Fruit fly (Drosophila melanogaster) whole organism, embryonic: ENCODE results near the gene CG9289.

Experiments used
- Aef1 ChIP-seq: fragments of 200-800 bp; sonication (Bioruptor generic); IDR thresholded peaks from 3 replicates; pipeline ENCODE4 v1.3.6; 2022; ENCODE audit warnings: missing biosample characterization, missing genetic modification characterization
- B-H1 ChIP-seq: fragments of 200-800 bp; sonication (Bioruptor generic); IDR thresholded peaks from 3 replicates; pipeline ENCODE4 v1.3.6; 2022; ENCODE audit warnings: missing biosample characterization, missing genetic modification characterization
- BtbVII ChIP-seq: fragments of 200-800 bp; sonication (Bioruptor generic); optimal IDR thresholded peaks from 3 replicates; lab custom pipeline; 2017; ENCODE audit warnings: missing biosample characterization, mild to moderate bottlenecking, missing genetic modification characterization
- CG10565 ChIP-seq: fragments of 200-800 bp; sonication (Bioruptor generic); optimal IDR thresholded peaks from 3 replicates; lab custom pipeline; 2016; ENCODE audit warnings: missing biosample characterization, mild to moderate bottlenecking, missing genetic modification characterization
- CG10654 ChIP-seq: fragments of 200-800 bp; sonication (Bioruptor generic); optimal IDR thresholded peaks from 2 replicates; lab custom pipeline; 2016; ENCODE audit warnings: missing biosample characterization, missing genetic modification characterization
- CG12236 ChIP-seq: fragments of 200-800 bp; sonication (Bioruptor generic); optimal IDR thresholded peaks from 2 replicates; lab custom pipeline; 2016; ENCODE audit warnings: missing biosample characterization, missing genetic modification characterization
- CG14441 ChIP-seq: fragments of 200-800 bp; sonication (Bioruptor generic); IDR thresholded peaks from 2 replicates; pipeline ENCODE4 v1.3.6; 2022; ENCODE audit warnings: missing biosample characterization, missing genetic modification characterization
- CG17361 ChIP-seq: fragments of 200-800 bp; sonication (Bioruptor generic); IDR thresholded peaks from 3 replicates; pipeline ENCODE4 v1.3.6; 2022; ENCODE audit warnings: missing biosample characterization, missing genetic modification characterization
- CG17912 ChIP-seq: fragments of 200-800 bp; sonication (Bioruptor generic); optimal IDR thresholded peaks from 2 replicates; lab custom pipeline; 2018; ENCODE audit warnings: missing biosample characterization, mild to moderate bottlenecking, missing genetic modification characterization
- CG1792 ChIP-seq: fragments of 200-800 bp; sonication (Bioruptor generic); optimal IDR thresholded peaks from 2 replicates; lab custom pipeline; 2016; ENCODE audit warnings: missing biosample characterization, missing genetic modification characterization
- CG2678 ChIP-seq: fragments of 200-800 bp; sonication (Bioruptor generic); optimal IDR thresholded peaks from 3 replicates; lab custom pipeline; 2019; ENCODE audit warnings: missing biosample characterization, mild to moderate bottlenecking, missing genetic modification characterization, moderate library complexity
- CG34422 ChIP-seq: fragments of 200-800 bp; sonication (Bioruptor generic); IDR thresholded peaks from 3 replicates; pipeline ENCODE4 v1.3.6; 2022; ENCODE audit warnings: missing biosample characterization, missing genetic modification characterization
- CG3726 ChIP-seq: fragments of 200-800 bp; sonication (Bioruptor generic); IDR thresholded peaks from 3 replicates; pipeline ENCODE4, ENCODE4 v1.3.6; 2022; ENCODE audit warnings: missing biosample characterization, missing genetic modification characterization
- CG3838 ChIP-seq: fragments of 200-800 bp; sonication (Bioruptor generic); optimal IDR thresholded peaks from 3 replicates; lab custom pipeline; 2016; ENCODE audit warnings: missing biosample characterization, missing genetic modification characterization
- CG4820 ChIP-seq: fragments of 200-800 bp; sonication (Bioruptor generic); optimal IDR thresholded peaks from 3 replicates; lab custom pipeline; 2016; ENCODE audit warnings: missing biosample characterization, missing genetic modification characterization
- CG6272 ChIP-seq: fragments of 200-800 bp; sonication (Bioruptor generic); IDR thresholded peaks from 2 replicates; pipeline ENCODE4 v1.3.6; 2022; ENCODE audit warnings: missing biosample characterization, missing genetic modification characterization
- CG6654 ChIP-seq: fragments of 200-800 bp; sonication (Bioruptor generic); optimal IDR thresholded peaks from 2 replicates; lab custom pipeline; 2017; ENCODE audit warnings: missing biosample characterization, mild to moderate bottlenecking, missing genetic modification characterization
- CG6813 ChIP-seq: fragments of 200-800 bp; sonication (Bioruptor generic); optimal IDR thresholded peaks from 2 replicates; lab custom pipeline; 2017; ENCODE audit warnings: missing biosample characterization, missing genetic modification characterization, mild to moderate bottlenecking, moderate library complexity, missing genetic modification reagents
- CG7357 ChIP-seq: fragments of 200-800 bp; sonication (Bioruptor generic); IDR thresholded peaks from 3 replicates; pipeline ENCODE4 v1.3.6; 2022; ENCODE audit warnings: missing biosample characterization, missing genetic modification characterization
- CG7556 ChIP-seq: fragments of 200-800 bp; sonication (Bioruptor generic); optimal IDR thresholded peaks from 2 replicates; lab custom pipeline; 2017; ENCODE audit warnings: missing biosample characterization, mild to moderate bottlenecking, missing genetic modification characterization
- CG7987 ChIP-seq: fragments of 200-800 bp; sonication (Bioruptor generic); optimal IDR thresholded peaks from 2 replicates; lab custom pipeline; 2018; ENCODE audit warnings: missing biosample characterization, mild to moderate bottlenecking, missing genetic modification characterization, moderate library complexity
- CG8388 ChIP-seq: fragments of 200-800 bp; sonication (Bioruptor generic); optimal IDR thresholded peaks from 2 replicates; lab custom pipeline; 2019; ENCODE audit warnings: missing biosample characterization, mild to moderate bottlenecking, missing genetic modification characterization, moderate library complexity
- CG8478 ChIP-seq: fragments of >200 bp; optimal IDR thresholded peaks from 2 replicates; lab custom pipeline; 2018
- CG9609 ChIP-seq: fragments of 200-800 bp; sonication (Bioruptor generic); optimal IDR thresholded peaks from 3 replicates; lab custom pipeline; 2016; ENCODE audit warnings: missing biosample characterization, missing genetic modification characterization
- Chrac-16 ChIP-seq: fragments of 200-800 bp; sonication (Bioruptor generic); optimal IDR thresholded peaks from 3 replicates; lab custom pipeline; 2016; ENCODE audit warnings: missing biosample characterization, missing genetic modification characterization
- Fer3 ChIP-seq: fragments of 200-800 bp; sonication (Bioruptor generic); optimal IDR thresholded peaks from 2 replicates; lab custom pipeline; 2018; ENCODE audit warnings: missing biosample characterization, mild to moderate bottlenecking, missing genetic modification characterization, moderate library complexity
- GATAe ChIP-seq: fragments of 200-800 bp; sonication (Bioruptor generic); conservative IDR thresholded peaks from 2 replicates; pipeline ENCODE4 v1.3.6; 2022; ENCODE audit warnings: missing biosample characterization, missing genetic modification characterization
- HHEX ChIP-seq: fragments of 200-800 bp; sonication (Bioruptor generic); optimal IDR thresholded peaks from 3 replicates; lab custom pipeline; 2017; ENCODE audit warnings: missing biosample characterization, mild to moderate bottlenecking, missing genetic modification characterization, missing genetic modification reagents
- HLH3B ChIP-seq: fragments of 200-800 bp; sonication (Bioruptor generic); IDR thresholded peaks from 2 replicates; pipeline ENCODE4 v1.3.6; 2022; ENCODE audit warnings: missing biosample characterization, missing genetic modification characterization
- HLH54F ChIP-seq: fragments of 200-800 bp; sonication (Bioruptor generic); optimal IDR thresholded peaks from 3 replicates; lab custom pipeline; 2016; ENCODE audit warnings: missing biosample characterization, missing genetic modification characterization
- HLHmδ ChIP-seq: fragments of 200-800 bp; sonication (Bioruptor generic); optimal IDR thresholded peaks from 2 replicates; lab custom pipeline; 2018; ENCODE audit warnings: missing biosample characterization, mild to moderate bottlenecking, missing genetic modification characterization, moderate library complexity
- Hsf ChIP-seq: fragments of 200-800 bp; sonication (Bioruptor generic); optimal IDR thresholded peaks from 3 replicates; lab custom pipeline; 2016; ENCODE audit warnings: missing biosample characterization, missing genetic modification characterization
- MTF-1 ChIP-seq: fragments of 200-800 bp; sonication (Bioruptor generic); optimal IDR thresholded peaks from 2 replicates; lab custom pipeline; 2018; ENCODE audit warnings: missing biosample characterization, mild to moderate bottlenecking, missing genetic modification characterization, borderline replicate concordance
- NFAT ChIP-seq: fragments of 200-800 bp; sonication (Bioruptor generic); IDR thresholded peaks from 2 replicates; pipeline ENCODE4 v1.3.6; 2022; ENCODE audit warnings: missing biosample characterization, missing genetic modification characterization
- Sin3A ChIP-seq: fragments of >200 bp; optimal IDR thresholded peaks from 2 replicates; lab custom pipeline; 2018
- TFAM ChIP-seq: fragments of 200-800 bp; sonication (Bioruptor generic); optimal IDR thresholded peaks from 2 replicates; lab custom pipeline; 2017; ENCODE audit warnings: missing biosample characterization, missing genetic modification characterization, inconsistent platforms
- ac ChIP-seq: fragments of 200-800 bp; sonication (Bioruptor generic); optimal IDR thresholded peaks from 3 replicates; lab custom pipeline; 2017; ENCODE audit warnings: missing biosample characterization, mild to moderate bottlenecking, missing genetic modification characterization
- br ChIP-seq: fragments of >200 bp; optimal IDR thresholded peaks from 2 replicates; lab custom pipeline; 2017
- bsh ChIP-seq, 2 experiments: fragments of 200-800 bp; sonication (Bioruptor generic); optimal IDR thresholded peaks; 2 replicates each; lab custom pipeline; 2017 to 2018; ENCODE audit warnings: mild to moderate bottlenecking in 2 of 2, missing biosample characterization in 2 of 2, missing genetic modification characterization in 2 of 2, moderate library complexity in 1 of 2
- crc ChIP-seq: fragments of 200-800 bp; sonication (Bioruptor generic); optimal IDR thresholded peaks from 2 replicates; lab custom pipeline; 2016; ENCODE audit warnings: missing biosample characterization, missing genetic modification characterization
- dimm ChIP-seq: fragments of 200-800 bp; sonication (Bioruptor generic); IDR thresholded peaks from 2 replicates; pipeline ENCODE4 v1.3.6; 2022; ENCODE audit warnings: missing biosample characterization, missing genetic modification characterization
- fd64A ChIP-seq: fragments of 200-800 bp; sonication (Bioruptor generic); optimal IDR thresholded peaks from 3 replicates; lab custom pipeline; 2018; ENCODE audit warnings: missing biosample characterization, mild to moderate bottlenecking, missing genetic modification characterization
- hb ChIP-seq: fragments of 200-800 bp; sonication (Bioruptor generic); IDR thresholded peaks from 3 replicates; pipeline ENCODE4 v1.3.6; 2022; ENCODE audit warnings: missing biosample characterization, missing genetic modification characterization; ENCODE audit not compliant: partially characterized antibody
- nom ChIP-seq: fragments of 200-800 bp; sonication (Bioruptor generic); optimal IDR thresholded peaks from 2 replicates; lab custom pipeline; 2017; ENCODE audit warnings: missing biosample characterization, missing genetic modification characterization, mild to moderate bottlenecking, moderate library complexity, missing genetic modification reagents
- pros ChIP-seq: fragments of 200-800 bp; sonication (Bioruptor generic); optimal IDR thresholded peaks from 3 replicates; lab custom pipeline; 2019; ENCODE audit warnings: missing biosample characterization, mild to moderate bottlenecking, missing genetic modification characterization, moderate library complexity
- scrt ChIP-seq: fragments of 200-800 bp; sonication (Bioruptor generic); optimal IDR thresholded peaks from 2 replicates; lab custom pipeline; 2018; ENCODE audit warnings: missing biosample characterization, mild to moderate bottlenecking, missing genetic modification characterization, moderate library complexity
- sug ChIP-seq: fragments of 200-800 bp; optimal IDR thresholded peaks from 2 replicates; lab custom pipeline; 2019; ENCODE audit warnings: missing biosample characterization, mild to moderate bottlenecking, missing genetic modification characterization, moderate library complexity
- trem ChIP-seq: fragments of 200-800 bp; optimal IDR thresholded peaks from 3 replicates; lab custom pipeline; 2019; ENCODE audit warnings: missing biosample characterization, mild to moderate bottlenecking, missing genetic modification characterization, moderate library complexity
- unpg ChIP-seq: fragments of 200-800 bp; sonication (Bioruptor generic); optimal IDR thresholded peaks from 3 replicates; lab custom pipeline; 2018; ENCODE audit warnings: missing biosample characterization, mild to moderate bottlenecking, missing genetic modification characterization, moderate library complexity
- wek ChIP-seq: fragments of 200-800 bp; sonication (Bioruptor generic); optimal IDR thresholded peaks from 3 replicates; lab custom pipeline; 2018; ENCODE audit warnings: missing biosample characterization, mild to moderate bottlenecking, missing genetic modification characterization, moderate library complexity

CG9289 gene

DNA sequence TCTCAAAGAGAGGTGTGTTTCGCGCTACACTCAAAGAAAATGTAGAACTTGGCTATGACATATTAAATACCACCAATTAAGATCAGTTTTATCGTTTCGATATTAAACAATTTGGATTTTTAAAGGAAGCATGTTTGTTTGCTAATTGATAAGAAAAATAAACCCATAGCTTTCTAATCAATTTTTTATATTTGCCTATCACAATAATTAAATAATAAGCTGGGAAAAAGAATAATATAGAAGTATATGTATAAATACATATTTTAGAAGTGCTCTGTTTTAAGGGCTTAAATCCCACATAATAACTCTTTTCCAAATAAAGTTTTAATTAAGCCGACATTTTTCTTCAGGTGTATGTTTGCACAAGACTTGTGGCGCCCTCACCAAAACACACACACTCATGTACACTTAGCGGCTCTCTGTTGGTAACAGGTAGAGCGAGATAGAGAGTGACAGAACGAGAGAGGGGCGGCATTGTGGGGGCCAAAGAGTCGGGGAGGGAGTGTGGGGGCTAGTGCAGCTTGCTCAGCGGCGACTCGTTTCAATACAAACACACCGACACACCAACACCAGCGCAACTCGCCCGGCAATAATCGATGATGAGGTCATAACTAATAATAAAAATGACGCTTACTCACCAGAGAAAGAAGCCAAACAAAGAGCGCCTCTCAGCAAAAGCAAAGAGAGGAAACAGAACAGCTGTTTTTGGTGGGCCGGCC is 33.6 kb upstream of the CG9289 start (continued):
- TF ChIP-seq br (lab: Kevin White, UChicago) (no peak), bsh (GFP tag; optimal IDR thresholded peaks at IDR 0.05; lab: Kevin White, UChicago) (peak; percentile 80 to 83), CG4820 (GFP tag; lab: Kevin White, UChicago) (peak; percentile 83), CG8388 (peak; percentile 91), ac (GFP tag; lab: Kevin White, UChicago) (no peak), Chrac-16 (GFP tag; lab: Kevin White, UChicago) (peak; percentile 85), HLHmδ (GFP tag; lab: Kevin White, UChicago) (peak; percentile 75), HHEX (GFP tag; lab: Kevin White, UChicago) (peak; percentile 88), CG6272 (GFP tag; lab: Robert Waterston, UW) (no peak), CG7357 (GFP tag; lab: Robert Waterston, UW) (peak; percentile 54), MTF-1 (GFP tag; lab: Kevin White, UChicago) (no peak), pros (GFP tag; lab: Kevin White, UChicago) (peak; percentile 47), Sin3A (lab: Kevin White, UChicago) (no peak), hb (GFP tag; lab: Robert Waterston, UW) (no peak), crc (GFP tag; lab: Kevin White, UChicago) (peak; percentile 60), Aef1 (GFP tag; lab: Robert Waterston, UW) (peak; percentile 77), CG7556 (GFP tag; lab: Kevin White, UChicago) (peak; percentile 97), dimm (GFP tag; lab: Robert Waterston, UW) (no peak), CG7987 (GFP tag; lab: Kevin White, UChicago) (peak; percentile 64), scrt (peak; percentile 88), wek (GFP tag; lab: Kevin White, UChicago) (peak; percentile 73), HLH3B (GFP tag; lab: Robert Waterston, UW) (peak; percentile 75; the same call in 1 of the 2 replicates), nom (peak; percentile 59), CG34422 (GFP tag; lab: Robert Waterston, UW) (peak; percentile 70; the same call in 1 of the 3 replicates), CG3726 (GFP tag; lab: Robert Waterston, UW) (0 out of 3 replicates have a peak, but pooled peaks have one; percentile 50), CG2678 (peak; percentile 96), CG6813 (GFP tag; lab: Kevin White, UChicago) (peak; percentile 83), Fer3 (tag; lab: Kevin White, UChicago) (peak; percentile 86), CG10654 (GFP tag; lab: Kevin White, UChicago) (peak; percentile 77), CG12236 (GFP tag; lab: Kevin White, UChicago) (peak; percentile 33), CG8478 (lab: Kevin White, UChicago) (no peak), unpg (peak; percentile 90), trem (tag; lab: Kevin White, UChicago) (peak; percentile 82), CG14441 (peak; percentile 65), Hsf (GFP tag; lab: Kevin White, UChicago) (peak; percentile 81), CG6654 (GFP tag; lab: Kevin White, UChicago) (peak; percentile 66), fd64A (GFP tag; lab: Kevin White, UChicago) (peak; percentile 34), CG17912 (no peak), CG17361 (GFP tag; lab: Robert Waterston, UW) (peak; percentile 97), GATAe (GFP tag; lab: Robert Waterston, UW) (no peak), CG3838 (GFP tag; lab: Kevin White, UChicago) (peak; percentile 55), HLH54F (GFP tag; lab: Kevin White, UChicago) (peak; percentile 66), NFAT (GFP tag; lab: Robert Waterston, UW) (peak; percentile 32), CG1792 (GFP tag; lab: Kevin White, UChicago) (peak; percentile 37), sug (peak; percentile 89), TFAM (peak; percentile 37), CG9609 (GFP tag; lab: Kevin White, UChicago) (peak; percentile 29), B-H1 (GFP tag; lab: Robert Waterston, UW) (peak; percentile 50), BtbVII (GFP tag; lab: Kevin White, UChicago) (peak; percentile 82), CG10565 (peak; percentile 17)
